Fruit fly (Drosophila melanogaster): ENCODE results near the gene Chc.

Chc gene

DNA sequence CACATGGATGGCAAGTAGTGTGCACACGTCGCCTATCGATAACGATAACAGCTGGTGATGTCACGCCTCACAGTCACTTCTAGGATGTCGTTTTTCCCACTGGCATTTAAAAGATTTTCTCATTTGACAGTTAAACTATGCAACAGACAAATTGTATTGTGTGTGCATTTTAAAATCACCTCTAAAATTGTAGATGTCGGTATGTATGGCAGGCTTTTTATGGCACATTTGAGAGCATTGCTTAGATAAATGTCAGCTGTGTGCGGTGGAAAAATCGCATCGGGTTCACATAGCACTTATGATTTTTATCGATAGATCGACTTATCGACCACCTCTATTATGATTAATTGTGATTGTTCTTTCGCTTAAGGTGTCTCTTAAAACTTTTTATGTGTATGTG is 8.8 kb upstream of the Chc start, which contains the start of the genes ArgRS and CG8578 (continued):
- TF ChIP-seq dimm (GFP tag; IDR thresholded peaks at IDR 0.05) (no peak), CG18764 (GFP tag; optimal IDR thresholded peaks at IDR 0.05) (no peak), sim (GFP tag; IDR thresholded peaks at IDR 0.05) (no peak), dmrt99B (tag; optimal IDR thresholded peaks at IDR 0.05) (no peak), CG12769 (tag; optimal IDR thresholded peaks at IDR 0.05) (no peak), ssp (GFP tag; IDR thresholded peaks at IDR 0.05) (peak; percentile 95), Spps (tag; optimal IDR thresholded peaks at IDR 0.05) (no peak), dysf (GFP tag; IDR thresholded peaks at IDR 0.05) (peak; percentile 84; the same call in 1 of the 3 replicates), CG4424 (GFP tag; optimal IDR thresholded peaks at IDR 0.05) (no peak), kay (GFP tag; optimal IDR thresholded peaks at IDR 0.05) (peak; percentile 80), Atf-2 (GFP tag; optimal IDR thresholded peaks at IDR 0.05) (peak; percentile 6), sens (GFP tag) (peak; percentile 96), slp2 (GFP tag; optimal IDR thresholded peaks at IDR 0.05) (peak; percentile 88), row (GFP tag; IDR thresholded peaks at IDR 0.05) (peak; percentile 89), Bteb2 (GFP tag; optimal IDR thresholded peaks at IDR 0.05) (peak; percentile 16), CG10267 (tag; optimal IDR thresholded peaks at IDR 0.05) (peak; percentile 23), CG11696 (GFP tag; IDR thresholded peaks at IDR 0.05) (no peak), CG33557 (GFP tag; optimal IDR thresholded peaks at IDR 0.05) (peak; percentile 30), danr (GFP tag; IDR thresholded peaks at IDR 0.05) (no peak), CG9817 (tag; optimal IDR thresholded peaks at IDR 0.05) (no peak), CTCF (GFP tag; optimal IDR thresholded peaks at IDR 0.05) (peak; percentile 39), CG8359 (GFP tag; optimal IDR thresholded peaks at IDR 0.05; ENCODE audit: borderline replicate concordance) (no peak), chif (GFP tag; optimal IDR thresholded peaks at IDR 0.05) (peak in 1 of 2 experiments; percentile 26), CG7357 (GFP tag; IDR thresholded peaks at IDR 0.05) (peak; percentile 98), CG11504 (tag; optimal IDR thresholded peaks at IDR 0.05) (no peak), CG10431 (GFP tag; optimal IDR thresholded peaks at IDR 0.05) (no peak), mirr (GFP tag; optimal IDR thresholded peaks at IDR 0.05) (no peak), CG5953 (GFP tag; IDR thresholded peaks at IDR 0.05) (no peak), Hr78 (GFP tag; optimal IDR thresholded peaks at IDR 0.05) (no peak), ttk (GFP tag; IDR thresholded peaks at IDR 0.05) (0 out of 2 replicates have a peak, but pooled peaks have one; percentile 61), fd64A (GFP tag; optimal IDR thresholded peaks at IDR 0.05) (no peak), gem (tag; optimal IDR thresholded peaks at IDR 0.05) (peak; percentile 53), hkb (optimal IDR thresholded peaks at IDR 0.05) (peak; percentile 48), hkb (GFP tag; IDR thresholded peaks at IDR 0.05) (peak; percentile 47; the same call in 1 of the 2 replicates), CG10147 (GFP tag; optimal IDR thresholded peaks at IDR 0.05) (no peak), lov (optimal IDR thresholded peaks at IDR 0.05) (no peak), lov (GFP tag; IDR thresholded peaks at IDR 0.05) (no peak; the same call in 2 of the 3 replicates), Nf-YC (tag; optimal IDR thresholded peaks at IDR 0.05) (peak; percentile 63), CG9215 (GFP tag; IDR thresholded peaks at IDR 0.05) (no peak), Hey (tag; optimal IDR thresholded peaks at IDR 0.05) (no peak), aop (GFP tag; IDR thresholded peaks at IDR 0.05) (no peak), Optix (GFP tag; IDR thresholded peaks at IDR 0.05) (0 out of 3 replicates have a peak, but pooled peaks have one; percentile 27), D (optimal IDR thresholded peaks at IDR 0.05) (peak; percentile 77), D (GFP tag; optimal IDR thresholded peaks at IDR 0.05) (no peak), seq (GFP tag; IDR thresholded peaks at IDR 0.05) (no peak), CG10979 (tag; optimal IDR thresholded peaks at IDR 0.05) (peak; percentile 21), br (optimal IDR thresholded peaks at IDR 0.05) (no peak), CG1233 (GFP tag; optimal IDR thresholded peaks at IDR 0.05) (peak; percentile 71), Sox100B (GFP tag; optimal IDR thresholded peaks at IDR 0.05) (no peak), Ets65A (GFP tag) (peak; percentile 98), CG9876 (GFP tag; optimal IDR thresholded peaks at IDR 0.05) (peak; percentile 3), Elba2 (GFP tag; optimal IDR thresholded peaks at IDR 0.05) (no peak), CG13424 (tag; optimal IDR thresholded peaks at IDR 0.05) (peak; percentile 50), CG2120 (GFP tag; optimal IDR thresholded peaks at IDR 0.05) (peak; percentile 71)

All from whole organism, embryonic.